Fruit fly (Drosophila melanogaster) whole organism, prepupa: ENCODE results near the gene dy.

Experiments
- Blimp-1 ChIP-seq: fragments of 200-800 bp; sonication (Bioruptor generic); optimal IDR thresholded peaks from 3 replicates; lab custom pipeline; 2017; ENCODE audit warnings: missing biosample characterization, missing genetic modification characterization, mild to moderate bottlenecking, moderate library complexity, missing genetic modification reagents
- CG10669 ChIP-seq: fragments of 200-800 bp; sonication (Bioruptor generic); optimal IDR thresholded peaks from 3 replicates; lab custom pipeline; 2018; ENCODE audit warnings: missing biosample characterization, mild to moderate bottlenecking, missing genetic modification characterization, moderate library complexity
- CG11902 ChIP-seq: fragments of 200-800 bp; sonication (Bioruptor generic); optimal IDR thresholded peaks from 3 replicates; lab custom pipeline; 2016; ENCODE audit warnings: missing biosample characterization, missing genetic modification characterization
- CG15336 ChIP-seq: fragments of 200-800 bp; sonication (Bioruptor generic); IDR thresholded peaks from 2 replicates; pipeline ENCODE4 v1.3.6; 2022; ENCODE audit warnings: missing biosample characterization, missing genetic modification characterization
- CG3032 ChIP-seq: fragments of 200-800 bp; optimal IDR thresholded peaks from 2 replicates; lab custom pipeline; 2019; ENCODE audit warnings: missing biosample characterization, mild to moderate bottlenecking, missing genetic modification characterization, moderate library complexity
- CG31627 ChIP-seq: fragments of 200-800 bp; sonication (Bioruptor generic); optimal IDR thresholded peaks from 3 replicates; lab custom pipeline; 2016; ENCODE audit warnings: missing biosample characterization, missing genetic modification characterization
- CG32006 ChIP-seq: fragments of 200-800 bp; sonication (Bioruptor generic); optimal IDR thresholded peaks from 3 replicates; lab custom pipeline; 2017; ENCODE audit warnings: missing biosample characterization, mild to moderate bottlenecking, missing genetic modification characterization
- CG4318 ChIP-seq: fragments of 200-800 bp; sonication (Bioruptor generic); optimal IDR thresholded peaks from 3 replicates; lab custom pipeline; 2017; ENCODE audit warnings: missing biosample characterization, mild to moderate bottlenecking, missing genetic modification characterization
- CG6163 ChIP-seq: fragments of 200-800 bp; sonication (Bioruptor generic); IDR thresholded peaks from 3 replicates; pipeline ENCODE4 v1.3.6; 2022; ENCODE audit warnings: missing biosample characterization, missing genetic modification characterization
- CG6276 ChIP-seq: fragments of 200-800 bp; sonication (Bioruptor generic); optimal IDR thresholded peaks from 2 replicates; lab custom pipeline; 2017; ENCODE audit warnings: missing biosample characterization, mild to moderate bottlenecking, missing genetic modification characterization
- CG6808 ChIP-seq: fragments of 200-800 bp; sonication (Bioruptor generic); optimal IDR thresholded peaks from 3 replicates; lab custom pipeline; 2017; ENCODE audit warnings: missing biosample characterization, missing genetic modification characterization, mild to moderate bottlenecking, moderate library complexity, missing genetic modification reagents
- CG6854 ChIP-seq: fragments of 200-800 bp; sonication (Bioruptor generic); optimal IDR thresholded peaks from 2 replicates; lab custom pipeline; 2017; ENCODE audit warnings: missing biosample characterization, mild to moderate bottlenecking, missing genetic modification characterization
- CG7368 ChIP-seq: fragments of 200-800 bp; sonication (Bioruptor generic); optimal IDR thresholded peaks from 3 replicates; lab custom pipeline; 2016; ENCODE audit warnings: missing biosample characterization, missing genetic modification characterization
- CG8119 ChIP-seq: fragments of 200-800 bp; sonication (Bioruptor generic); IDR thresholded peaks from 3 replicates; pipeline ENCODE4 v1.3.6; 2022; ENCODE audit warnings: missing biosample characterization, missing genetic modification characterization
- CG8632 ChIP-seq: fragments of 200-800 bp; sonication (Bioruptor generic); optimal IDR thresholded peaks from 3 replicates; lab custom pipeline; 2016; ENCODE audit warnings: missing biosample characterization, missing genetic modification characterization
- CG9139 ChIP-seq: fragments of 200-800 bp; sonication (Bioruptor generic); optimal IDR thresholded peaks from 3 replicates; lab custom pipeline; 2017; ENCODE audit warnings: missing biosample characterization, mild to moderate bottlenecking, missing genetic modification characterization
- Eip78C ChIP-seq: fragments of 200-800 bp; sonication (Bioruptor generic); peaks from one replicate; lab custom pipeline; 2016; ENCODE audit warnings: missing biosample characterization, missing genetic modification characterization
- Eip93F ChIP-seq: fragments of 200-800 bp; sonication (Bioruptor generic); optimal IDR thresholded peaks from 2 replicates; lab custom pipeline; 2016; ENCODE audit warnings: missing biosample characterization, mild to moderate bottlenecking, missing genetic modification characterization
- Ets96B ChIP-seq: fragments of 200-800 bp; optimal IDR thresholded peaks from 2 replicates; lab custom pipeline; 2019; ENCODE audit warnings: missing biosample characterization, mild to moderate bottlenecking, missing genetic modification characterization, moderate library complexity
- Hr4 ChIP-seq: fragments of 200-800 bp; sonication (Bioruptor generic); optimal IDR thresholded peaks from 3 replicates; lab custom pipeline; 2016; ENCODE audit warnings: missing biosample characterization, missing genetic modification characterization
- Lpt ChIP-seq: fragments of 200-800 bp; sonication (Bioruptor generic); optimal IDR thresholded peaks from 3 replicates; lab custom pipeline; 2016; ENCODE audit warnings: missing biosample characterization, missing genetic modification characterization
- Met ChIP-seq: fragments of 200-800 bp; sonication (Bioruptor generic); optimal IDR thresholded peaks from 3 replicates; lab custom pipeline; 2016; ENCODE audit warnings: missing biosample characterization, missing genetic modification characterization
- Smox ChIP-seq: fragments of 200-800 bp; sonication (Bioruptor generic); optimal IDR thresholded peaks from 3 replicates; lab custom pipeline; 2016; ENCODE audit warnings: missing biosample characterization, missing genetic modification characterization
- Sox15 ChIP-seq: fragments of 200-800 bp; sonication (Bioruptor generic); optimal IDR thresholded peaks from 3 replicates; lab custom pipeline; 2016; ENCODE audit warnings: missing biosample characterization, missing genetic modification characterization
- achi ChIP-seq: fragments of 200-800 bp; sonication (Bioruptor generic); optimal IDR thresholded peaks from 3 replicates; lab custom pipeline; 2016; ENCODE audit warnings: missing biosample characterization, missing genetic modification characterization
- acj6 ChIP-seq: fragments of 200-800 bp; sonication (Bioruptor generic); optimal IDR thresholded peaks from 3 replicates; lab custom pipeline; 2016; ENCODE audit warnings: missing biosample characterization, missing genetic modification characterization
- cyc ChIP-seq: fragments of 200-800 bp; sonication (Bioruptor generic); optimal IDR thresholded peaks from 3 replicates; lab custom pipeline; 2016; ENCODE audit warnings: missing biosample characterization, missing genetic modification characterization
- dac ChIP-seq: fragments of 200-800 bp; sonication (Bioruptor generic); optimal IDR thresholded peaks from 2 replicates; lab custom pipeline; 2017; ENCODE audit warnings: missing biosample characterization, mild to moderate bottlenecking, missing genetic modification characterization
- dsx ChIP-seq: fragments of 200-800 bp; optimal IDR thresholded peaks from 3 replicates; lab custom pipeline; 2019; ENCODE audit warnings: missing biosample characterization, mild to moderate bottlenecking, missing genetic modification characterization, moderate library complexity; ENCODE audit not compliant: poor library complexity, severe bottlenecking
- eg ChIP-seq: fragments of 200-800 bp; sonication (Bioruptor generic); IDR thresholded peaks from 3 replicates; pipeline ENCODE4 v1.3.6; 2022; ENCODE audit warnings: missing biosample characterization, missing genetic modification characterization
- esn ChIP-seq: fragments of 200-800 bp; sonication (Bioruptor generic); optimal IDR thresholded peaks from 2 replicates; lab custom pipeline; 2016; ENCODE audit warnings: missing biosample characterization, mild to moderate bottlenecking, missing genetic modification characterization, moderate library complexity
- fd59A ChIP-seq: fragments of 200-800 bp; sonication (Bioruptor generic); optimal IDR thresholded peaks from 2 replicates; lab custom pipeline; 2017; ENCODE audit warnings: missing biosample characterization, mild to moderate bottlenecking, missing genetic modification characterization, missing genetic modification reagents
- fd85E ChIP-seq: fragments of 200-800 bp; sonication (Bioruptor generic); optimal IDR thresholded peaks from 3 replicates; lab custom pipeline; 2016; ENCODE audit warnings: missing biosample characterization, missing genetic modification characterization
- fkh ChIP-seq: fragments of 200-800 bp; sonication (Bioruptor generic); optimal IDR thresholded peaks from 3 replicates; lab custom pipeline; 2017; ENCODE audit warnings: missing biosample characterization, mild to moderate bottlenecking, missing genetic modification characterization, moderate library complexity
- net ChIP-seq: fragments of 200-800 bp; sonication (Bioruptor generic); optimal IDR thresholded peaks from 3 replicates; lab custom pipeline; 2016; ENCODE audit warnings: missing biosample characterization, missing genetic modification characterization
- spab ChIP-seq: fragments of 200-800 bp; sonication (Bioruptor generic); optimal IDR thresholded peaks from 2 replicates; lab custom pipeline; 2017; ENCODE audit warnings: missing biosample characterization, mild to moderate bottlenecking, missing genetic modification characterization, missing genetic modification reagents
- ss ChIP-seq, 2 experiments: fragments of 200-800 bp; sonication (Bioruptor generic); optimal IDR thresholded peaks; 2 replicates in 1 of 2; 3 replicates in 1 of 2; lab custom pipeline; 2017 to 2018; ENCODE audit warnings: mild to moderate bottlenecking in 2 of 2, missing biosample characterization in 2 of 2, missing genetic modification characterization in 2 of 2, moderate library complexity in 1 of 2
- svp ChIP-seq: fragments of 200-800 bp; sonication (Bioruptor generic); peaks from one replicate; lab custom pipeline; 2016; ENCODE audit warnings: missing biosample characterization, missing genetic modification characterization
- topi ChIP-seq: fragments of 200-800 bp; sonication (Bioruptor generic); optimal IDR thresholded peaks from 3 replicates; lab custom pipeline; 2016; ENCODE audit warnings: missing biosample characterization, missing genetic modification characterization
- vri ChIP-seq: fragments of 200-800 bp; sonication (Bioruptor generic); optimal IDR thresholded peaks from 3 replicates; lab custom pipeline; 2016; ENCODE audit warnings: missing biosample characterization, mild to moderate bottlenecking, missing genetic modification characterization

dy gene

dm6 chrX:11775987-11776587, 2.5 kb downstream of the dy start (continued):
- TF ChIP-seq CG6854 (GFP tag; lab: Kevin White, UChicago) (peak; percentile 96), achi (GFP tag; lab: Kevin White, UChicago) (peak; percentile 94), spab (peak; percentile 95), fkh (GFP tag; lab: Kevin White, UChicago) (no peak), CG10669 (peak; percentile 93), esn (GFP tag; lab: Kevin White, UChicago) (peak; percentile 96), CG9139 (peak; percentile 92), CG8119 (peak; percentile 95), net (peak; percentile 91), cyc (GFP tag; lab: Kevin White, UChicago) (peak; percentile 96), Lpt (GFP tag; lab: Kevin White, UChicago) (peak; percentile 93), CG3032 (tag; lab: Kevin White, UChicago) (peak; percentile 94), dac (GFP tag; lab: Kevin White, UChicago) (peak; percentile 92), CG8632 (peak; percentile 93), topi (GFP tag; lab: Kevin White, UChicago) (peak; percentile 96), CG11902 (peak; percentile 93), Hr4 (GFP tag; lab: Kevin White, UChicago) (peak; percentile 88), eg (GFP tag; lab: Robert Waterston, UW) (peak; percentile 92), vri (GFP tag; lab: Kevin White, UChicago) (peak; percentile 84), CG31627 (peak; percentile 96), Eip93F (GFP tag; lab: Kevin White, UChicago) (peak; percentile 89)

DNA sequence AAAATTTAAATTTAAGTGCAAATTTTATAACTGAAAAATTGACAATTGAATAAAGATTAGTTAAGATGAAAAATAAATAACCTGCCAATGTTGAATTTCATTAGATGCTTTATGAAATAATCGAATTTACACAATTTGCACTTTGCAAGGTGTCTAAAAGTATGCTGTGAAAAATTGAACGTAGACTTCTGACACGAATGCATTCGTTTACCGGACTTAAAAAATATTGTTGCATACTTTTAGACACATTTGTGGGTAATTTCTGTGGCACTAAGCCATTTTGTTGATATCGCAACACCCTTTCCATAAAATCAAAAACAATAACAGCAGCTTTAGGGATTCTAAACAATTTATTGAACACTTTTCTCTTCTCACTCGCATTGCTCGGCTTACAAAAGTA, 9.1 kb downstream of the dy start:
- TF ChIP-seq svp (GFP tag; lab: Kevin White, UChicago) (no peak), Ets96B (no peak), CG15336 (GFP tag; lab: Robert Waterston, UW) (no peak), CG6808 (no peak), esn (GFP tag; lab: Kevin White, UChicago) (no peak), fd85E (GFP tag; lab: Kevin White, UChicago) (no peak), cyc (GFP tag; lab: Kevin White, UChicago) (no peak)

DNA sequence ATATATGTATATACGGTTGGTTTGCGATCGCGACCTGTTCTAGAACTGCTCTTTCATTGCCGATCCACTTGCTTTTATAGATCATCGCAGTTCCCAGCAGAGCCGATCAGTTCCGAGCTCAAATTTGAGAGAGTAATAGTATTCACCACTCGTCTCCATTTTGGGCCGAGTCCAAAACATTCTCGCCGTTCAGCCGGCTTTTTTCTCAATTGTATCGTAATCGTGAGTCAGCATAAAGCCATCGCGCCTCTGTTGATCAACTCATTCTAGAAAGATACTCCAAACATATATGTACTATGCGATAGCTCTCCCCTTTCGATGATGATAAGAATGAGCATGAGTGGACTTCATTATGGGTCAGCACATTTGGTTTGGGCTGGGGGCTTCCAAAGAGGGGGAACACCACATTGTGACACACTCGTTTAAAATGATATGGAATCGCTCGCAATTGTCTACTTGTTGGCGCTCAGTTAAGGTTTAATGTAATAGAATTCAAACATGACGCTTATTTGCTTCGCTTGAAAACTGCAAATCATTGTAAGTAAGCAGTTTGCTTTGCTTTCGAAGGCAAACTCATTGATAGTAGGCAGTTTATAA, 13.9 kb downstream of the dy start, which contains the start of gene CG9360:
CG9360 (minus strand) TSS at position 51 of the 597 bp plus-strand sequence.
- TF ChIP-seq topi (GFP tag; lab: Kevin White, UChicago) (no peak), Blimp-1 (GFP tag; lab: Kevin White, UChicago) (no peak), Eip78C (GFP tag; lab: Kevin White, UChicago) (no peak), vri (GFP tag; lab: Kevin White, UChicago) (no peak), acj6 (no peak), Smox (GFP tag; lab: Kevin White, UChicago) (no peak), CG10669 (no peak), spab (no peak), CG4318 (GFP tag; lab: Kevin White, UChicago) (no peak), Lpt (GFP tag; lab: Kevin White, UChicago) (no peak), CG6276 (GFP tag; lab: Kevin White, UChicago) (no peak), achi (GFP tag; lab: Kevin White, UChicago) (no peak)

- no peak for TF ChIP-seq CG6854 (GFP tag; lab: Kevin White, UChicago)
- TF ChIP-seq dsx (GFP tag; lab: Kevin White, UChicago) = no peak
- no peak for TF ChIP-seq ss (GFP tag; optimal IDR thresholded peaks at IDR 0.05; lab: Kevin White, UChicago)
- TF ChIP-seq CG8119 = no peak
- no peak for TF ChIP-seq CG6163
- no peak for TF ChIP-seq Sox15
- no peak for TF ChIP-seq Met (GFP tag; lab: Kevin White, UChicago)
- no peak for TF ChIP-seq fd59A (GFP tag; lab: Kevin White, UChicago)
- no peak for TF ChIP-seq Ets96B
- TF ChIP-seq fkh (GFP tag; lab: Kevin White, UChicago) = no peak
- no peak for TF ChIP-seq CG15336 (GFP tag; lab: Robert Waterston, UW)
- no peak for TF ChIP-seq CG7368 (GFP tag; lab: Kevin White, UChicago)
- no peak for TF ChIP-seq achi (GFP tag; lab: Kevin White, UChicago)
- TF ChIP-seq CG32006 (GFP tag; lab: Kevin White, UChicago) = no peak
Measured at dm6 chrX:11756892-11757291, 21.7 kb downstream of the dy start.
